Worm (Caenorhabditis elegans) whole organism, young adult: ENCODE results near the gene ifb-2.
A peak's percentile ranks its signal among the peaks of the same experiment; 100 is the strongest.

ENCODE experiments used
- B0336.3 ChIP-seq: fragments of 200-800 bp; sonication (Bioruptor generic); IDR thresholded peaks from 2 replicates; pipeline ENCODE4 v1.3.6; 2022; ENCODE audit warnings: missing genetic modification characterization, missing compliant biosample characterization
- F23B12.7 ChIP-seq: sonication (generic microtip); optimal IDR thresholded peaks from 2 replicates; lab custom pipeline; 2017; ENCODE audit warnings: missing genetic modification characterization, mild to moderate bottlenecking, missing compliant biosample characterization, antibody characterized with exemption, moderate library complexity; ENCODE audit not compliant: insufficient read depth
- F37B4.10 ChIP-seq: fragments of 200-800 bp; sonication (Bioruptor generic); IDR thresholded peaks from 2 replicates; pipeline ENCODE4 v1.3.6; 2022; ENCODE audit warnings: missing genetic modification characterization, missing compliant biosample characterization
- F39B2.1 ChIP-seq: fragments of 200-800 bp; sonication (Bioruptor generic); IDR thresholded peaks from 2 replicates; pipeline ENCODE4 v1.3.6; 2022; ENCODE audit warnings: missing genetic modification reagents, missing genetic modification characterization, missing compliant biosample characterization
- F57C9.4 ChIP-seq: sonication (generic microtip); optimal IDR thresholded peaks from 2 replicates; lab custom pipeline; 2017; ENCODE audit warnings: mild to moderate bottlenecking, missing genetic modification characterization, missing compliant biosample characterization
- K12H6.12 ChIP-seq: fragments of 200-800 bp; sonication (Bioruptor generic); optimal IDR thresholded peaks from 2 replicates; lab custom pipeline; 2018; ENCODE audit warnings: mild to moderate bottlenecking, missing genetic modification characterization, missing compliant biosample characterization
- Y67H2A.10 ChIP-seq: fragments of 200-800 bp; sonication (Bioruptor generic); conservative IDR thresholded peaks from 2 replicates; pipeline ENCODE4 v1.3.6; 2022; ENCODE audit warnings: missing genetic modification reagents, missing genetic modification characterization, missing compliant biosample characterization
- ZK185.1 ChIP-seq: sonication (generic microtip); optimal IDR thresholded peaks from 2 replicates; lab custom pipeline; 2016; ENCODE audit warnings: mild to moderate bottlenecking, missing genetic modification characterization, missing compliant biosample characterization; ENCODE audit not compliant: poor library complexity, severe bottlenecking
- akir-1 ChIP-seq: fragments of 200-800 bp; sonication (Bioruptor generic); optimal IDR thresholded peaks from 2 replicates; lab custom pipeline; 2018; ENCODE audit warnings: mild to moderate bottlenecking, missing genetic modification characterization, moderate library complexity, missing compliant biosample characterization
- ama-1 ChIP-seq, 3 experiments: fragments of 150-350 bp in 1 of 3; sonication (generic microtip) in 2 of 3; optimal IDR thresholded peaks; 2 replicates each; lab custom pipeline; 2014 to 2018; ENCODE audit warnings: missing biosample characterization in 2 of 3, missing genetic modification characterization in 2 of 3, missing genetic modification reagents in 2 of 3
- aptf-2 ChIP-seq: fragments of 200-800 bp; sonication (Bioruptor generic); conservative IDR thresholded peaks from 2 replicates; pipeline ENCODE4 v1.3.6; 2022; ENCODE audit warnings: missing genetic modification reagents, missing genetic modification characterization, missing compliant biosample characterization
- bed-1 ChIP-seq: fragments of 200-800 bp; sonication (Bioruptor generic); IDR thresholded peaks from 2 replicates; pipeline ENCODE4 v1.3.6; 2022; ENCODE audit warnings: missing genetic modification reagents, missing genetic modification characterization, missing compliant biosample characterization
- bed-2 ChIP-seq: fragments of 200-800 bp; sonication (Bioruptor generic); IDR thresholded peaks from 2 replicates; pipeline ENCODE4 v1.3.6; 2022; ENCODE audit warnings: missing genetic modification reagents, missing genetic modification characterization, missing compliant biosample characterization
- cebp-1 ChIP-seq, 2 experiments: fragments of 200-800 bp in 1 of 2; sonication (Bioruptor generic) in 1 of 2; sonication (generic microtip) in 1 of 2; IDR thresholded peaks in 1 of 2; optimal IDR thresholded peaks in 1 of 2; 2 replicates each; pipeline versions ENCODE4 v1.3.6 to Lab custom; 2017 to 2022; ENCODE audit warnings: missing compliant biosample characterization in 2 of 2, missing genetic modification characterization in 2 of 2, mild to moderate bottlenecking in 1 of 2, missing genetic modification reagents in 1 of 2, moderate library complexity in 1 of 2
- ceh-27 ChIP-seq: fragments of 200-800 bp; sonication (Bioruptor generic); optimal IDR thresholded peaks from 2 replicates; lab custom pipeline; 2018; ENCODE audit warnings: mild to moderate bottlenecking, missing genetic modification characterization, moderate library complexity, missing compliant biosample characterization
- dox-1 ChIP-seq: fragments of 200-800 bp; sonication (Bioruptor generic); IDR thresholded peaks from 2 replicates; pipeline ENCODE4 v1.3.6; 2022; ENCODE audit warnings: missing genetic modification reagents, missing genetic modification characterization, missing compliant biosample characterization
- dpl-1 ChIP-seq: fragments of 150-350 bp; optimal IDR thresholded peaks from 2 replicates; lab custom pipeline; 2014; ENCODE audit warnings: missing biosample characterization, missing genetic modification reagents, missing genetic modification characterization
- ekl-4 ChIP-seq: fragments of 200-800 bp; sonication (Bioruptor generic); IDR thresholded peaks from 2 replicates; pipeline ENCODE4 v1.3.6; 2022; ENCODE audit warnings: missing genetic modification reagents, missing genetic modification characterization, missing compliant biosample characterization
- him-1 ChIP-seq: sonication (generic microtip); optimal IDR thresholded peaks from 2 replicates; lab custom pipeline; 2016; ENCODE audit warnings: missing genotype, missing genetic modification reagents, missing genetic modification characterization, missing compliant biosample characterization
- hmg-1.2 ChIP-seq: fragments of 200-800 bp; sonication (Bioruptor generic); IDR thresholded peaks from 2 replicates; pipeline ENCODE4 v1.3.6; 2022; ENCODE audit warnings: missing genetic modification reagents, missing genetic modification characterization, missing compliant biosample characterization
- lin-35 ChIP-seq, 3 experiments: fragments of 150-350 bp in 2 of 3; sonication (generic microtip) in 1 of 3; optimal IDR thresholded peaks; 2 replicates each; lab custom pipeline; 2014 to 2018; ENCODE audit warnings: missing biosample characterization in 3 of 3, missing genetic modification characterization in 3 of 3, missing genetic modification reagents in 3 of 3
- madf-3 ChIP-seq: fragments of 200-800 bp; sonication (Bioruptor generic); IDR thresholded peaks from 2 replicates; pipeline ENCODE4 v1.3.6; 2022; ENCODE audit warnings: missing genetic modification reagents, missing genetic modification characterization, missing compliant biosample characterization
- nfya-1 ChIP-seq: sonication (generic microtip); optimal IDR thresholded peaks from 2 replicates; lab custom pipeline; 2017; ENCODE audit warnings: antibody characterized with exemption, missing compliant biosample characterization, missing genetic modification characterization, borderline replicate concordance; ENCODE audit not compliant: insufficient read depth
- nhr-179 ChIP-seq: sonication (generic microtip); optimal IDR thresholded peaks from 2 replicates; lab custom pipeline; 2016; ENCODE audit warnings: mild to moderate bottlenecking, missing genetic modification characterization, missing compliant biosample characterization
- nhr-80 ChIP-seq: sonication (generic microtip); optimal IDR thresholded peaks from 2 replicates; lab custom pipeline; 2016; ENCODE audit warnings: missing genetic modification characterization, missing compliant biosample characterization
- nhr-90 ChIP-seq: sonication (generic microtip); optimal IDR thresholded peaks from 2 replicates; lab custom pipeline; 2016; ENCODE audit warnings: missing genotype, mild to moderate bottlenecking, missing genetic modification characterization, missing compliant biosample characterization
- rec-8 ChIP-seq, 2 experiments: sonication (generic microtip); optimal IDR thresholded peaks; 2 replicates each; lab custom pipeline; 2016; ENCODE audit warnings: mild to moderate bottlenecking in 2 of 2, missing genetic modification characterization in 2 of 2, missing genetic modification reagents in 2 of 2, missing genotype in 2 of 2, missing biosample characterization in 1 of 2, missing compliant biosample characterization in 1 of 2, moderate library complexity in 1 of 2
- tbp1 ChIP-seq: fragments of 200-800 bp; sonication (Bioruptor generic); optimal IDR thresholded peaks from 2 replicates; lab custom pipeline; 2018; ENCODE audit warnings: mild to moderate bottlenecking, missing genetic modification characterization, missing compliant biosample characterization
- tlf-1 ChIP-seq: fragments of 200-800 bp; sonication (Bioruptor generic); optimal IDR thresholded peaks from 2 replicates; lab custom pipeline; 2018; ENCODE audit warnings: mild to moderate bottlenecking, missing genetic modification characterization, missing compliant biosample characterization
- unc-130 ChIP-seq: sonication (generic microtip); optimal IDR thresholded peaks from 2 replicates; lab custom pipeline; 2016; ENCODE audit warnings: missing genetic modification reagents, missing genetic modification characterization, missing compliant biosample characterization
- ztf-22 ChIP-seq: fragments of 200-800 bp; sonication (Bioruptor generic); optimal IDR thresholded peaks from 2 replicates; lab custom pipeline; 2018; ENCODE audit warnings: mild to moderate bottlenecking, missing genetic modification characterization, moderate library complexity, missing compliant biosample characterization

The ifb-2 gene

DNA sequence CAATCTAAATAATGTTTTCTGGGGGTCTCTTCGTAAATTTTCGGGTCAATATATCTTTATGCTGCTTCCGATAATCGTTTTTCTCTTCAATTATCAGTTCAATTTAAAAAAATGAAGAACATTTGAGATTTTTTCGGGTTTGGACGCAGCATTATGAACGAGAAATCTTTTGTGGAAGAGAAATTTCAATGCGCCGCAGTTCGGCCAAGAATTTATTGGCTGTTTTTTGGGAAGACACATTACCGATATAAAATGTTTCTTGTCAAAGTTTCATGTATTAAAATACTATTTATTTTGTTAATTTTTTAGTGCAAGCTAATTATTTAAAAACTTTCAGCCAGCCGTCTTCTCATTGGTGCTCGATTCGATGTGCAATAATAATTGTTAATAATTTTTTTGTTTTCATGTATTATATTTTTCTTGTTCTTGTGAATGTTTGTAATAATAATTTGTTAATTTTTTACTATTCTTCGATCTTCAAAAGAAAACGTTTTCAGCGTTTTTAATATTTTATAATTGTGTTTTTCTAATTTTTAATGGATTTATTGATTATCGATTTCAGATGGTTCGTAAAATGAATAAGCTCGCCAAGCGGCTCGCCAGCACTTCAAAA is 34.1 kb upstream of the ifb-2 start, which contains the start of the genes C18A3.10 and C18A3.3:
C18A3.10 (minus strand) TSS at position 101 of the 613 bp plus-strand sequence.
C18A3.3 (plus strand) TSS at position 563 of the 613 bp plus-strand sequence.
- TF ChIP-seq cebp-1 (GFP tag; IDR thresholded peaks at IDR 0.05; lab: Robert Waterston, UW): no peak
- TF ChIP-seq cebp-1 (tag; optimal IDR thresholded peaks at IDR 0.05; lab: Kevin White, UChicago): no peak
- TF ChIP-seq nhr-80: peak; percentile 27
- no peak for TF ChIP-seq unc-130
- 0 out of 2 replicates have a peak, but pooled peaks have one; percentile 28 for TF ChIP-seq madf-3
- TF ChIP-seq ztf-22: no peak
- TF ChIP-seq F37B4.10: no peak
- no peak for TF ChIP-seq tlf-1 (GFP tag; lab: Kevin White, UChicago)
- no peak for TF ChIP-seq aptf-2 (GFP tag; lab: Robert Waterston, UW)
- TF ChIP-seq F39B2.1 (GFP tag; lab: Robert Waterston, UW): no peak
- TF ChIP-seq, all 124 proteins: peak for 2

- no peak for TF ChIP-seq nhr-80
- no peak for TF ChIP-seq B0336.3
- TF ChIP-seq K12H6.12 (tag; lab: Kevin White, UChicago): no peak
- TF ChIP-seq Y67H2A.10 (GFP tag; lab: Robert Waterston, UW): no peak
- TF ChIP-seq ekl-4: no peak
- TF ChIP-seq nfya-1: no peak
- no peak for TF ChIP-seq bed-2 (GFP tag; lab: Robert Waterston, UW)
These were observed 32.2 kb upstream of the ifb-2 start, which contains the start of gene zipt-3 for ce11 chrII:5717831-5718230. Gene zipt-3 (plus strand): TSS chrII:5718131.

- no peak for TF ChIP-seq F23B12.7 (tag; lab: Kevin White, UChicago)
- no peak for TF ChIP-seq dox-1
- TF ChIP-seq rec-8 (tag; optimal IDR thresholded peaks at IDR 0.05; lab: Kevin White, UChicago): no peak
- no peak for TF ChIP-seq nhr-179 (tag; lab: Kevin White, UChicago)
- TF ChIP-seq akir-1 (GFP tag; lab: Kevin White, UChicago): no peak
- TF ChIP-seq Y67H2A.10 (GFP tag; lab: Robert Waterston, UW): no peak
- TF ChIP-seq tbp1 (GFP tag; lab: Kevin White, UChicago): no peak
These were observed 30.1 kb upstream of the ifb-2 start, which contains the start of gene damt-1 for ce11 chrII:5719848-5720247. Gene damt-1 (plus strand): TSS chrII:5720148.

- TF ChIP-seq F57C9.4 (tag; lab: Kevin White, UChicago) (no peak), ceh-27 (peak; percentile 34), nhr-90 (no peak), ZK185.1 (tag; lab: Kevin White, UChicago) (peak; percentile 46), ekl-4 (no peak), ama-1 (optimal IDR thresholded peaks at IDR 0.05; lab: Kevin White, UChicago) (no peak), ama-1 (GFP tag; optimal IDR thresholded peaks at IDR 0.05; lab: Kevin White, UChicago) (no peak), him-1 (tag; lab: Kevin White, UChicago) (no peak), lin-35 (GFP tag; optimal IDR thresholded peaks at IDR 0.05; lab: Kevin White, UChicago) (peak in 1 of 3 experiments; percentile 36), K12H6.12 (tag; lab: Kevin White, UChicago) (peak; percentile 60), dpl-1 (GFP tag; lab: Kevin White, UChicago) (no peak), bed-1 (GFP tag; lab: Robert Waterston, UW) (no peak), tbp1 (GFP tag; lab: Kevin White, UChicago) (no peak), hmg-1.2 (peak; percentile 28; the same call in 1 of the 2 replicates)
- TF ChIP-seq, all 124 proteins: peak for 5
These were observed 24.9 kb upstream of the ifb-2 start for ce11 chrII:5725094-5725493.
